Fruit fly (Drosophila melanogaster) whole organism, prepupa: Measurements from ENCODE around the gene sd.

Experiments used
- Blimp-1 ChIP-seq: fragments of 200-800 bp; sonication (Bioruptor generic); optimal IDR thresholded peaks from 3 replicates; lab custom pipeline; 2017; ENCODE audit warnings: missing biosample characterization, missing genetic modification characterization, mild to moderate bottlenecking, moderate library complexity, missing genetic modification reagents
- CG10631 ChIP-seq: fragments of 200-800 bp; sonication (Bioruptor generic); optimal IDR thresholded peaks from 2 replicates; lab custom pipeline; 2016; ENCODE audit warnings: missing biosample characterization, missing genetic modification characterization
- CG11294 ChIP-seq: fragments of 200-800 bp; sonication (Bioruptor generic); IDR thresholded peaks from 2 replicates; pipeline ENCODE4 v1.3.6; 2022; ENCODE audit warnings: missing biosample characterization, missing genetic modification characterization
- CG11902 ChIP-seq: fragments of 200-800 bp; sonication (Bioruptor generic); optimal IDR thresholded peaks from 3 replicates; lab custom pipeline; 2016; ENCODE audit warnings: missing biosample characterization, missing genetic modification characterization
- CG1621 ChIP-seq: fragments of 200-800 bp; sonication (Bioruptor generic); optimal IDR thresholded peaks from 3 replicates; lab custom pipeline; 2018; ENCODE audit warnings: missing biosample characterization, mild to moderate bottlenecking, missing genetic modification characterization
- CG3032 ChIP-seq: fragments of 200-800 bp; optimal IDR thresholded peaks from 2 replicates; lab custom pipeline; 2019; ENCODE audit warnings: missing biosample characterization, mild to moderate bottlenecking, missing genetic modification characterization, moderate library complexity
- CG32006 ChIP-seq: fragments of 200-800 bp; sonication (Bioruptor generic); optimal IDR thresholded peaks from 3 replicates; lab custom pipeline; 2017; ENCODE audit warnings: missing biosample characterization, mild to moderate bottlenecking, missing genetic modification characterization
- CG4318 ChIP-seq: fragments of 200-800 bp; sonication (Bioruptor generic); optimal IDR thresholded peaks from 3 replicates; lab custom pipeline; 2017; ENCODE audit warnings: missing biosample characterization, mild to moderate bottlenecking, missing genetic modification characterization
- CG6163 ChIP-seq: fragments of 200-800 bp; sonication (Bioruptor generic); IDR thresholded peaks from 3 replicates; pipeline ENCODE4 v1.3.6; 2022; ENCODE audit warnings: missing biosample characterization, missing genetic modification characterization
- CG6276 ChIP-seq: fragments of 200-800 bp; sonication (Bioruptor generic); optimal IDR thresholded peaks from 2 replicates; lab custom pipeline; 2017; ENCODE audit warnings: missing biosample characterization, mild to moderate bottlenecking, missing genetic modification characterization
- CG6808 ChIP-seq: fragments of 200-800 bp; sonication (Bioruptor generic); optimal IDR thresholded peaks from 3 replicates; lab custom pipeline; 2017; ENCODE audit warnings: missing biosample characterization, missing genetic modification characterization, mild to moderate bottlenecking, moderate library complexity, missing genetic modification reagents
- CG6854 ChIP-seq: fragments of 200-800 bp; sonication (Bioruptor generic); optimal IDR thresholded peaks from 2 replicates; lab custom pipeline; 2017; ENCODE audit warnings: missing biosample characterization, mild to moderate bottlenecking, missing genetic modification characterization
- CG7368 ChIP-seq: fragments of 200-800 bp; sonication (Bioruptor generic); optimal IDR thresholded peaks from 3 replicates; lab custom pipeline; 2016; ENCODE audit warnings: missing biosample characterization, missing genetic modification characterization
- CG8119 ChIP-seq: fragments of 200-800 bp; sonication (Bioruptor generic); IDR thresholded peaks from 3 replicates; pipeline ENCODE4 v1.3.6; 2022; ENCODE audit warnings: missing biosample characterization, missing genetic modification characterization
- CG8319 ChIP-seq: fragments of 200-800 bp; sonication (Bioruptor generic); optimal IDR thresholded peaks from 3 replicates; lab custom pipeline; 2016; ENCODE audit warnings: missing biosample characterization, missing genetic modification characterization
- CG8632 ChIP-seq: fragments of 200-800 bp; sonication (Bioruptor generic); optimal IDR thresholded peaks from 3 replicates; lab custom pipeline; 2016; ENCODE audit warnings: missing biosample characterization, missing genetic modification characterization
- Eip75B ChIP-seq: fragments of 200-800 bp; sonication (Bioruptor generic); optimal IDR thresholded peaks from 3 replicates; lab custom pipeline; 2016; ENCODE audit warnings: missing biosample characterization, missing genetic modification characterization
- Ets96B ChIP-seq: fragments of 200-800 bp; optimal IDR thresholded peaks from 2 replicates; lab custom pipeline; 2019; ENCODE audit warnings: missing biosample characterization, mild to moderate bottlenecking, missing genetic modification characterization, moderate library complexity
- Gug ChIP-seq: fragments of 200-800 bp; sonication (Bioruptor generic); IDR thresholded peaks from 2 replicates; pipeline ENCODE4 v1.3.6; 2022; ENCODE audit warnings: missing biosample characterization, missing genetic modification characterization
- Hr38 ChIP-seq: sonication (Bioruptor generic); optimal IDR thresholded peaks from 2 replicates; lab custom pipeline; 2016; ENCODE audit warnings: missing biosample characterization, missing genetic modification characterization
- Hr39 ChIP-seq: fragments of 200-800 bp; sonication (Bioruptor generic); optimal IDR thresholded peaks from 2 replicates; lab custom pipeline; 2016; ENCODE audit warnings: missing biosample characterization, missing genetic modification characterization
- OdsH ChIP-seq: fragments of 200-800 bp; sonication (Bioruptor generic); optimal IDR thresholded peaks from 3 replicates; lab custom pipeline; 2016; ENCODE audit warnings: missing biosample characterization, missing genetic modification characterization
- Smox ChIP-seq: fragments of 200-800 bp; sonication (Bioruptor generic); optimal IDR thresholded peaks from 3 replicates; lab custom pipeline; 2016; ENCODE audit warnings: missing biosample characterization, missing genetic modification characterization
- Sox14 ChIP-seq: fragments of 200-800 bp; sonication (Bioruptor generic); optimal IDR thresholded peaks from 3 replicates; lab custom pipeline; 2016; ENCODE audit warnings: missing biosample characterization, missing genetic modification characterization
- Sox15 ChIP-seq: fragments of 200-800 bp; sonication (Bioruptor generic); optimal IDR thresholded peaks from 3 replicates; lab custom pipeline; 2016; ENCODE audit warnings: missing biosample characterization, missing genetic modification characterization
- acj6 ChIP-seq: fragments of 200-800 bp; sonication (Bioruptor generic); optimal IDR thresholded peaks from 3 replicates; lab custom pipeline; 2016; ENCODE audit warnings: missing biosample characterization, missing genetic modification characterization
- cyc ChIP-seq: fragments of 200-800 bp; sonication (Bioruptor generic); optimal IDR thresholded peaks from 3 replicates; lab custom pipeline; 2016; ENCODE audit warnings: missing biosample characterization, missing genetic modification characterization
- dac ChIP-seq: fragments of 200-800 bp; sonication (Bioruptor generic); optimal IDR thresholded peaks from 2 replicates; lab custom pipeline; 2017; ENCODE audit warnings: missing biosample characterization, mild to moderate bottlenecking, missing genetic modification characterization
- dsx ChIP-seq: fragments of 200-800 bp; optimal IDR thresholded peaks from 3 replicates; lab custom pipeline; 2019; ENCODE audit warnings: missing biosample characterization, mild to moderate bottlenecking, missing genetic modification characterization, moderate library complexity; ENCODE audit not compliant: poor library complexity, severe bottlenecking
- eg ChIP-seq: fragments of 200-800 bp; sonication (Bioruptor generic); IDR thresholded peaks from 3 replicates; pipeline ENCODE4 v1.3.6; 2022; ENCODE audit warnings: missing biosample characterization, missing genetic modification characterization
- esn ChIP-seq: fragments of 200-800 bp; sonication (Bioruptor generic); optimal IDR thresholded peaks from 2 replicates; lab custom pipeline; 2016; ENCODE audit warnings: missing biosample characterization, mild to moderate bottlenecking, missing genetic modification characterization, moderate library complexity
- fd59A ChIP-seq: fragments of 200-800 bp; sonication (Bioruptor generic); optimal IDR thresholded peaks from 2 replicates; lab custom pipeline; 2017; ENCODE audit warnings: missing biosample characterization, mild to moderate bottlenecking, missing genetic modification characterization, missing genetic modification reagents
- fd85E ChIP-seq: fragments of 200-800 bp; sonication (Bioruptor generic); optimal IDR thresholded peaks from 3 replicates; lab custom pipeline; 2016; ENCODE audit warnings: missing biosample characterization, missing genetic modification characterization
- fkh ChIP-seq: fragments of 200-800 bp; sonication (Bioruptor generic); optimal IDR thresholded peaks from 3 replicates; lab custom pipeline; 2017; ENCODE audit warnings: missing biosample characterization, mild to moderate bottlenecking, missing genetic modification characterization, moderate library complexity
- lz ChIP-seq: fragments of 200-800 bp; sonication (Bioruptor generic); optimal IDR thresholded peaks from 3 replicates; lab custom pipeline; 2016; ENCODE audit warnings: missing biosample characterization, missing genetic modification characterization
- net ChIP-seq: fragments of 200-800 bp; sonication (Bioruptor generic); optimal IDR thresholded peaks from 3 replicates; lab custom pipeline; 2016; ENCODE audit warnings: missing biosample characterization, missing genetic modification characterization
- pdm3 ChIP-seq: fragments of 200-800 bp; sonication (Bioruptor generic); optimal IDR thresholded peaks from 3 replicates; lab custom pipeline; 2016; ENCODE audit warnings: missing biosample characterization, missing genetic modification characterization
- salr ChIP-seq, 2 experiments: fragments of 200-800 bp; sonication (Bioruptor generic); optimal IDR thresholded peaks; 3 replicates each; lab custom pipeline; 2016 to 2018; ENCODE audit warnings: missing biosample characterization in 2 of 2, missing genetic modification characterization in 2 of 2, mild to moderate bottlenecking in 1 of 2
- svp ChIP-seq: fragments of 200-800 bp; sonication (Bioruptor generic); peaks from one replicate; lab custom pipeline; 2016; ENCODE audit warnings: missing biosample characterization, missing genetic modification characterization
- topi ChIP-seq: fragments of 200-800 bp; sonication (Bioruptor generic); optimal IDR thresholded peaks from 3 replicates; lab custom pipeline; 2016; ENCODE audit warnings: missing biosample characterization, missing genetic modification characterization
- vri ChIP-seq: fragments of 200-800 bp; sonication (Bioruptor generic); optimal IDR thresholded peaks from 3 replicates; lab custom pipeline; 2016; ENCODE audit warnings: missing biosample characterization, mild to moderate bottlenecking, missing genetic modification characterization

The sd gene

dm6 chrX:15835393-15835792 lies 31.2 kb downstream of the sd start, which contains the start of gene Chc (continued):
- TF ChIP-seq esn (GFP tag; lab: Kevin White, UChicago) (peak; percentile 22), dsx (GFP tag; lab: Kevin White, UChicago) (no peak), acj6 (GFP tag; lab: Kevin White, UChicago) (no peak), CG7368 (no peak), svp (GFP tag; lab: Kevin White, UChicago) (no peak), CG8319 (no peak), eg (GFP tag; lab: Robert Waterston, UW) (no peak), Sox14 (peak; percentile 60), topi (GFP tag; lab: Kevin White, UChicago) (no peak), fkh (GFP tag; lab: Kevin White, UChicago) (peak; percentile 14), CG6854 (no peak), pdm3 (GFP tag; lab: Kevin White, UChicago) (no peak), salr (GFP tag; optimal IDR thresholded peaks at IDR 0.05; lab: Kevin White, UChicago) (no peak), CG32006 (GFP tag; lab: Kevin White, UChicago) (no peak), fd59A (GFP tag; lab: Kevin White, UChicago) (no peak), CG6808 (GFP tag; lab: Kevin White, UChicago) (no peak), Gug (no peak), net (GFP tag; lab: Kevin White, UChicago) (no peak), Sox15 (GFP tag; lab: Kevin White, UChicago) (no peak), dac (no peak), CG3032 (tag; lab: Kevin White, UChicago) (no peak), CG11294 (GFP tag; lab: Robert Waterston, UW) (no peak), CG8119 (GFP tag; lab: Robert Waterston, UW) (no peak)
- TF ChIP-seq, all 60 proteins: peak for 12

dm6 chrX:15837530-15837929 lies 33.4 kb downstream of the sd start, which contains the start of gene CG8565:
CG8565 (plus strand) TSS chrX:15837830.
- TF ChIP-seq Ets96B (tag; lab: Kevin White, UChicago): no peak
- TF ChIP-seq CG1621 (tag; lab: Kevin White, UChicago): no peak

dm6 chrX:15840003-15840402 lies 35.8 kb downstream of the sd start:
- TF ChIP-seq CG6276: no peak
- TF ChIP-seq esn (GFP tag; lab: Kevin White, UChicago): no peak
- no peak for TF ChIP-seq svp (GFP tag; lab: Kevin White, UChicago)
- TF ChIP-seq Sox15 (GFP tag; lab: Kevin White, UChicago): no peak
- TF ChIP-seq Gug: no peak
- no peak for TF ChIP-seq CG8119 (GFP tag; lab: Robert Waterston, UW)
- TF ChIP-seq acj6 (GFP tag; lab: Kevin White, UChicago): no peak
- TF ChIP-seq Blimp-1: no peak
- TF ChIP-seq CG32006 (GFP tag; lab: Kevin White, UChicago): no peak
- no peak for TF ChIP-seq fd85E (GFP tag; lab: Kevin White, UChicago)
- no peak for TF ChIP-seq OdsH (GFP tag; lab: Kevin White, UChicago)
- TF ChIP-seq CG6163: no peak

- TF ChIP-seq Hr38 (GFP tag; lab: Kevin White, UChicago): no peak
- TF ChIP-seq cyc: no peak
- TF ChIP-seq eg (GFP tag; lab: Robert Waterston, UW): no peak
- TF ChIP-seq vri (GFP tag; lab: Kevin White, UChicago): no peak
- no peak for TF ChIP-seq fkh (GFP tag; lab: Kevin White, UChicago)
- no peak for TF ChIP-seq CG32006 (GFP tag; lab: Kevin White, UChicago)
- no peak for TF ChIP-seq pdm3 (GFP tag; lab: Kevin White, UChicago)
- TF ChIP-seq Eip75B (GFP tag; lab: Kevin White, UChicago): no peak
- no peak for TF ChIP-seq Smox (GFP tag; lab: Kevin White, UChicago)
- no peak for TF ChIP-seq CG10631 (GFP tag; lab: Kevin White, UChicago)
- no peak for TF ChIP-seq lz (GFP tag; lab: Kevin White, UChicago)
- TF ChIP-seq CG4318: no peak
- no peak for TF ChIP-seq CG8632 (GFP tag; lab: Kevin White, UChicago)
- no peak for TF ChIP-seq CG6808 (GFP tag; lab: Kevin White, UChicago)
- TF ChIP-seq esn (GFP tag; lab: Kevin White, UChicago): no peak
- TF ChIP-seq CG6276: no peak
- TF ChIP-seq CG11902: no peak
- no peak for TF ChIP-seq Blimp-1
- TF ChIP-seq Hr39 (GFP tag; lab: Kevin White, UChicago): no peak
- TF ChIP-seq, all 60 proteins: peak for 0
These were observed 37.2 kb downstream of the sd start for dm6 chrX:15841346-15841745.
